Worm (Caenorhabditis elegans): ENCODE data around the gene Y57G7A.1.

The Y57G7A.1 gene

DNA sequence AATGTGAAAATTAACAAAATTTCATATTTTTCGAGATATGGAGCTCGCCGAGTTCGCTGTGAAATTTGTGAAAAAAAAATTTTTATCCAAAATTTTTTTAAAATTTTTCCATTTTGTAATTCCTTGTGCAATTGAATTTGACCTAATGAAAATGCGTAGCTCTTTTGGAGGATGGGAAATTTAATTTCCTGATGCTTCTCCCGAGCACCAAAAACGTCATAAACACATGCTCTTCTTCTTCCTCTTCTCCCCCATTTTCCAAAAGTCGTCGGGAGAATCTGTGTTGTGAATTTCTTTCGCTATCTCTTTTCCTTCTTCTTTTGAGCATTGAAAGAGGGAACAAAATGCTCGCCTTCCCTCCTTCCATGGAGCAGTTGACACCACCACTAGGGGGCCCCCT, 43.1 kb downstream of the Y57G7A.1 start:
- TF ChIP-seq ceh-13 (GFP tag; optimal IDR thresholded peaks at IDR 0.05) (no peak), ets-7 (tag; optimal IDR thresholded peaks at IDR 0.05) (no peak), tra-4 (tag; optimal IDR thresholded peaks at IDR 0.05) (no peak), pes-1 (GFP tag; IDR thresholded peaks at IDR 0.05) (no peak), B0310.2 (tag; optimal IDR thresholded peaks at IDR 0.05) (no peak)

DNA sequence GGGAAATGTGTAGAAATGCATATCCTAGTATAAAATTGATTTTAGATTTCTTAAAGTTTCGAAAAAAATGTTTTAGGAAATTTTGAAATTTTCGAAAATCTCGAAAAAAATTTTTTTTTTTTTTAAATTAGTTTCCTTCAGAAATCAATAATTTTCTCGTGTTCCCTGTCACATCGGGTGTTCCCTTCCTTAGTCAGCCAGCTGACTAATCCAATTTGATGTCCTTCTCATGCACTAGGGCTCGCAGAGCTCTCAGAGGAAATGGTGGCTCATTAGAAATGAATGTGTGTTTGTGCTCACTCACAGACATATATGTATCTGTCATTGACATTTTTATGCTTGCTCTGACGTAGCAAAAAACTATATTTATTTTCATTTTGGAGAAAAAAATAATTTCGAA, 45.5 kb downstream of the Y57G7A.1 start:
- TF ChIP-seq hmg-4 (GFP tag; optimal IDR thresholded peaks at IDR 0.05) = no peak
- TF ChIP-seq ama-1 (optimal IDR thresholded peaks at IDR 0.05) = no peak
- TF ChIP-seq scrt-1 (GFP tag; IDR thresholded peaks at IDR 0.05) = no peak
- TF ChIP-seq aly-1 (tag; optimal IDR thresholded peaks at IDR 0.05) = no peak
- TF ChIP-seq sea-1 (GFP tag; conservative IDR thresholded peaks at IDR 0.05) = no peak
- TF ChIP-seq B0310.2 (tag; optimal IDR thresholded peaks at IDR 0.05) = no peak
- TF ChIP-seq hnd-1 (tag; optimal IDR thresholded peaks at IDR 0.05) = no peak
- TF ChIP-seq ceh-36 (tag; optimal IDR thresholded peaks at IDR 0.05) = no peak
- TF ChIP-seq ceh-13 (GFP tag; optimal IDR thresholded peaks at IDR 0.05) = no peak
- no peak for TF ChIP-seq ets-7 (tag; optimal IDR thresholded peaks at IDR 0.05)
- no peak for TF ChIP-seq pes-1 (GFP tag; IDR thresholded peaks at IDR 0.05)
- TF ChIP-seq tbx-11 (GFP tag; IDR thresholded peaks at IDR 0.05) = no peak
- TF ChIP-seq tbx-37 (GFP tag; conservative IDR thresholded peaks at IDR 0.05) = no peak
- TF ChIP-seq F13C5.2 (tag; optimal IDR thresholded peaks at IDR 0.05) = no peak
- TF ChIP-seq hmbx-1 (tag; optimal IDR thresholded peaks at IDR 0.05) = no peak

DNA sequence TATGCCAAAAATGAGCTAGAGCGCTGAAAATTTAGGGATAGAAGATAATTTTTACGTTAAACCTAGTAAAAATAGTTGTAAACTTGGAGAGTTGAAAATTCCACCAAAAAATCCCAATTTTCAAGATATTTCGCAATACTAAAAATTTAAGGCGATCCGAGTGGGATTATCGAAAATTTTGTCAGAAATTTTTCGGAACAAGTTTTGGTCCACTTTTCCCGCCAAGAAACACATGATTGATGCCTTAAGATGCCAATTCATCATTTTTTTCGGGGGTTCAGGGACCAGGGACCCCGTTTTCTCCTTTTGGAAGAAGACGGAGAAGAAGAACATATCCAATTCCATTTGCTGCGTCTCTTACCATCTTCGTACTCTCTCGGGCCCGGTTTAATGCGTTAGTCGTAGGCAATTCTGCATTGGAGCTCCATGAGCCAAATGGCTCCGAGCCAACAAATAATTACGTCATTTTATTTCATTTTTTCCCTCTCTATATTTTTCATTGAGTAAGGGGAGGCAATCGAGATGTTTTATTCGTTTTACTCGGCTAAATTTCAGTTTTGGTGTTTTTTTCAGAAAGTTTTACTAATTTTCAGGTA, 46.4 kb downstream of the Y57G7A.1 start:
- TF ChIP-seq hmg-4 (GFP tag; optimal IDR thresholded peaks at IDR 0.05) = no peak
- no peak for TF ChIP-seq tra-4 (tag; optimal IDR thresholded peaks at IDR 0.05)
- no peak for TF ChIP-seq scrt-1 (GFP tag; IDR thresholded peaks at IDR 0.05)
- no peak for TF ChIP-seq ets-7 (tag; optimal IDR thresholded peaks at IDR 0.05)
- no peak for TF ChIP-seq aly-1 (tag; optimal IDR thresholded peaks at IDR 0.05)
- TF ChIP-seq ceh-13 (GFP tag; optimal IDR thresholded peaks at IDR 0.05) = no peak
- TF ChIP-seq hnd-1 (tag; optimal IDR thresholded peaks at IDR 0.05) = no peak
- no peak for TF ChIP-seq tbx-11 (GFP tag; IDR thresholded peaks at IDR 0.05)
- TF ChIP-seq ceh-36 (tag; optimal IDR thresholded peaks at IDR 0.05) = no peak

Measured in whole organism, early embryonic.